Worm (Caenorhabditis elegans) whole organism, L4 larva: Measurements from ENCODE around the gene pap-1.

ENCODE experiments used
- D1046.2 ChIP-seq: fragments of 200-800 bp; sonication (Bioruptor generic); IDR thresholded peaks from 2 replicates; pipeline ENCODE4 v1.3.6; 2022; ENCODE audit warnings: missing genetic modification characterization, missing compliant biosample characterization
- F44E2.7 ChIP-seq: fragments of 200-800 bp; sonication (Bioruptor generic); IDR thresholded peaks from 2 replicates; pipeline ENCODE4 v2.1.2; 2022; ENCODE audit warnings: missing genetic modification characterization, missing compliant biosample characterization
- R02D3.7 ChIP-seq: fragments of 150-350 bp; sonication (generic microtip); optimal IDR thresholded peaks from 3 replicates; lab custom pipeline; 2014; ENCODE audit warnings: missing biosample characterization, missing genetic modification characterization
- Y105C5A.15 ChIP-seq: fragments of 200-800 bp; sonication (Bioruptor generic); IDR thresholded peaks from 2 replicates; pipeline ENCODE4 v1.3.6; 2022; ENCODE audit warnings: missing genetic modification characterization, missing compliant biosample characterization
- Y48G9A.11 ChIP-seq: fragments of 200-800 bp; sonication (Bioruptor generic); IDR thresholded peaks from 2 replicates; pipeline ENCODE4 v1.3.6; 2022; ENCODE audit warnings: missing genetic modification reagents, missing genetic modification characterization, missing compliant biosample characterization
- Y5F2A.4 ChIP-seq: fragments of 200-800 bp; sonication (Bioruptor generic); optimal IDR thresholded peaks from 2 replicates; lab custom pipeline; 2018; ENCODE audit warnings: mild to moderate bottlenecking, missing genetic modification characterization, missing compliant biosample characterization
- ZK546.5 ChIP-seq, 2 experiments: sonication (generic microtip); optimal IDR thresholded peaks; 2 replicates each; lab custom pipeline; 2017; ENCODE audit warnings: missing biosample characterization in 2 of 2, missing genetic modification characterization in 2 of 2
- aha-1 ChIP-seq: fragments of 150-350 bp; peaks from one replicate; lab custom pipeline; 2014; ENCODE audit warnings: missing biosample characterization, missing genetic modification characterization
- arid-1 ChIP-seq: fragments of 200-800 bp; sonication (Bioruptor generic); conservative IDR thresholded peaks from 2 replicates; pipeline ENCODE4 v1.3.6; 2022; ENCODE audit warnings: missing genetic modification reagents, missing genetic modification characterization, missing compliant biosample characterization
- ceh-20 ChIP-seq: fragments of 200-800 bp; sonication (Bioruptor generic); IDR thresholded peaks from 2 replicates; pipeline ENCODE4 v1.3.6; 2022; ENCODE audit warnings: missing genetic modification reagents, missing genetic modification characterization, missing compliant biosample characterization
- ceh-28 ChIP-seq: fragments of 150-350 bp; optimal IDR thresholded peaks from 2 replicates; lab custom pipeline; 2014; ENCODE audit warnings: missing biosample characterization, missing genetic modification reagents, missing genetic modification characterization
- ceh-32 ChIP-seq: sonication (generic microtip); optimal IDR thresholded peaks from 2 replicates; lab custom pipeline; 2016; ENCODE audit warnings: mild to moderate bottlenecking, missing genetic modification characterization, missing compliant biosample characterization; ENCODE audit not compliant: poor library complexity
- ceh-62 ChIP-seq: sonication (generic microtip); optimal IDR thresholded peaks from 2 replicates; lab custom pipeline; 2017; ENCODE audit warnings: missing biosample characterization, missing genetic modification characterization
- ceh-82 ChIP-seq: sonication (generic microtip); optimal IDR thresholded peaks from 2 replicates; lab custom pipeline; 2017; ENCODE audit warnings: missing biosample characterization, missing genetic modification characterization
- cey-2 ChIP-seq: sonication (generic microtip); optimal IDR thresholded peaks from 3 replicates; lab custom pipeline; 2017; ENCODE audit warnings: missing genetic modification characterization, mild to moderate bottlenecking, missing compliant biosample characterization, antibody characterized with exemption, borderline replicate concordance; ENCODE audit not compliant: insufficient read depth
- daf-12 ChIP-seq: fragments of 150-350 bp; optimal IDR thresholded peaks from 2 replicates; lab custom pipeline; 2014; ENCODE audit warnings: missing biosample characterization, missing genetic modification reagents, missing genetic modification characterization
- daf-16 ChIP-seq, 3 experiments: sonication (generic microtip); optimal IDR thresholded peaks; 2 replicates each; lab custom pipeline; 2016 to 2017; ENCODE audit warnings: missing genetic modification characterization in 3 of 3, missing genetic modification reagents in 3 of 3, mild to moderate bottlenecking in 2 of 3, missing compliant biosample characterization in 2 of 3, missing biosample characterization in 1 of 3, moderate library complexity in 1 of 3
- dmd-6 ChIP-seq: fragments of 200-800 bp; sonication (Bioruptor generic); IDR thresholded peaks from 2 replicates; pipeline ENCODE4 v1.3.6; 2022; ENCODE audit warnings: missing genetic modification reagents, missing genetic modification characterization, missing compliant biosample characterization
- dmd-9 ChIP-seq: fragments of 200-800 bp; sonication (Bioruptor generic); IDR thresholded peaks from 2 replicates; pipeline ENCODE4 v1.3.6; 2022; ENCODE audit warnings: missing genetic modification reagents, missing genetic modification characterization, missing compliant biosample characterization
- duxl-1 ChIP-seq: sonication (generic microtip); optimal IDR thresholded peaks from 2 replicates; lab custom pipeline; 2016; ENCODE audit warnings: mild to moderate bottlenecking, missing genetic modification characterization, moderate library complexity, missing compliant biosample characterization; ENCODE audit not compliant: poor library complexity
- dve-1 ChIP-seq: sonication (generic microtip); optimal IDR thresholded peaks from 2 replicates; lab custom pipeline; 2017; ENCODE audit warnings: antibody characterized with exemption, mild to moderate bottlenecking, missing genetic modification characterization, missing compliant biosample characterization; ENCODE audit not compliant: insufficient read depth
- egl-27 ChIP-seq: sonication (generic microtip); optimal IDR thresholded peaks from 3 replicates; lab custom pipeline; 2017; ENCODE audit warnings: missing biosample characterization, missing genetic modification reagents, missing genetic modification characterization
- fos-1 ChIP-seq: fragments of 150-350 bp; optimal IDR thresholded peaks from 2 replicates; lab custom pipeline; 2014; ENCODE audit warnings: missing biosample characterization, missing genetic modification characterization
- gei-8 ChIP-seq: fragments of 200-800 bp; sonication (Bioruptor generic); optimal IDR thresholded peaks from 2 replicates; lab custom pipeline; 2018; ENCODE audit warnings: mild to moderate bottlenecking, missing genetic modification characterization, missing compliant biosample characterization
- hmg-1.1 ChIP-seq: fragments of 200-800 bp; sonication (Bioruptor generic); IDR thresholded peaks from 2 replicates; pipeline ENCODE4 v1.3.6; 2022; ENCODE audit warnings: missing genetic modification reagents, missing genetic modification characterization, missing compliant biosample characterization
- lin-13 ChIP-seq: fragments of 150-350 bp; optimal IDR thresholded peaks from 2 replicates; lab custom pipeline; 2014; ENCODE audit warnings: missing biosample characterization, missing genetic modification reagents, missing genetic modification characterization
- lin-15B ChIP-seq: fragments of 150-350 bp; sonication (generic microtip); optimal IDR thresholded peaks from 3 replicates; lab custom pipeline; 2014; ENCODE audit warnings: missing biosample characterization, missing genetic modification characterization
- lin-29 ChIP-seq: fragments of 200-800 bp; sonication (Bioruptor generic); IDR thresholded peaks from 2 replicates; pipeline ENCODE4 v1.3.6; 2022; ENCODE audit warnings: missing genetic modification reagents, missing genetic modification characterization, missing compliant biosample characterization
- lin-38 ChIP-seq: fragments of 200-800 bp; sonication (Bioruptor generic); IDR thresholded peaks from 2 replicates; pipeline ENCODE4 v1.3.6; 2022; ENCODE audit warnings: missing genetic modification reagents, missing genetic modification characterization, missing compliant biosample characterization
- lin-39 ChIP-seq: fragments of 150-350 bp; optimal IDR thresholded peaks from 2 replicates; lab custom pipeline; 2014; ENCODE audit warnings: missing biosample characterization, missing genetic modification reagents, missing genetic modification characterization
- madf-9 ChIP-seq: fragments of 200-800 bp; sonication (Bioruptor generic); conservative IDR thresholded peaks from 2 replicates; pipeline ENCODE4 v1.3.6; 2022; ENCODE audit warnings: missing genetic modification reagents, missing genetic modification characterization, missing compliant biosample characterization
- mdt-29 ChIP-seq: fragments of 200-800 bp; sonication (Bioruptor generic); IDR thresholded peaks from 2 replicates; pipeline ENCODE4 v1.3.6; 2022; ENCODE audit warnings: missing genetic modification reagents, missing genetic modification characterization, missing compliant biosample characterization
- mep-1 ChIP-seq: fragments of 150-350 bp; sonication (generic microtip); optimal IDR thresholded peaks from 3 replicates; lab custom pipeline; 2014; ENCODE audit warnings: missing biosample characterization, missing genetic modification characterization
- mxl-2 ChIP-seq: fragments of 200-800 bp; sonication (Bioruptor generic); conservative IDR thresholded peaks from 2 replicates; pipeline ENCODE4 v1.3.6; 2022; ENCODE audit warnings: missing genetic modification reagents, missing genetic modification characterization, missing compliant biosample characterization
- mxl-3 ChIP-seq: fragments of 200-800 bp; sonication (Bioruptor generic); optimal IDR thresholded peaks from 2 replicates; lab custom pipeline; 2018; ENCODE audit warnings: mild to moderate bottlenecking, missing genetic modification characterization, missing compliant biosample characterization
- nhr-10 ChIP-seq: fragments of 150-350 bp; optimal IDR thresholded peaks from 2 replicates; lab custom pipeline; 2014; ENCODE audit warnings: missing biosample characterization, missing genetic modification characterization
- nhr-11 ChIP-seq: fragments of 150-350 bp; optimal IDR thresholded peaks from 2 replicates; lab custom pipeline; 2014; ENCODE audit warnings: missing biosample characterization, missing genetic modification characterization
- nhr-111 ChIP-seq: fragments of 200-800 bp; sonication (Bioruptor generic); optimal IDR thresholded peaks from 2 replicates; lab custom pipeline; 2018; ENCODE audit warnings: mild to moderate bottlenecking, missing genetic modification characterization, missing compliant biosample characterization
- nhr-25 ChIP-seq: sonication (generic microtip); optimal IDR thresholded peaks from 2 replicates; lab custom pipeline; 2017; ENCODE audit warnings: missing genetic modification characterization, mild to moderate bottlenecking, missing compliant biosample characterization, antibody characterized with exemption, moderate library complexity, borderline replicate concordance; ENCODE audit not compliant: insufficient read depth
- nhr-41 ChIP-seq: fragments of 200-800 bp; sonication (Bioruptor generic); IDR thresholded peaks from 2 replicates; pipeline ENCODE4 v1.3.6; 2022; ENCODE audit warnings: missing genetic modification reagents, missing genetic modification characterization, missing compliant biosample characterization
- nhr-6 ChIP-seq: fragments of 150-350 bp; optimal IDR thresholded peaks from 2 replicates; lab custom pipeline; 2014; ENCODE audit warnings: missing biosample characterization, missing genetic modification characterization
- nhr-77 ChIP-seq: fragments of 150-350 bp; optimal IDR thresholded peaks from 2 replicates; lab custom pipeline; 2014; ENCODE audit warnings: missing biosample characterization, missing genetic modification characterization
- rbr-2 ChIP-seq: sonication (generic microtip); optimal IDR thresholded peaks from 2 replicates; lab custom pipeline; 2016; ENCODE audit warnings: missing genotype, missing genetic modification characterization, missing compliant biosample characterization
- saeg-2 ChIP-seq: fragments of 200-800 bp; sonication (Bioruptor generic); IDR thresholded peaks from 2 replicates; pipeline ENCODE4 v1.3.6; 2022; ENCODE audit warnings: missing genetic modification reagents, missing genetic modification characterization, missing compliant biosample characterization
- skn-1 ChIP-seq: fragments of 150-350 bp; optimal IDR thresholded peaks from 2 replicates; lab custom pipeline; 2014; ENCODE audit warnings: missing biosample characterization, missing genetic modification characterization
- spr-1 ChIP-seq: sonication (generic microtip); optimal IDR thresholded peaks from 2 replicates; lab custom pipeline; 2016; ENCODE audit warnings: mild to moderate bottlenecking, missing genetic modification characterization, missing compliant biosample characterization
- tag-97 ChIP-seq: fragments of 200-800 bp; sonication (Bioruptor generic); IDR thresholded peaks from 2 replicates; pipeline ENCODE4 v1.3.6; 2022; ENCODE audit warnings: missing genetic modification characterization, missing compliant biosample characterization
- tra-1 ChIP-seq: fragments of 200-800 bp; sonication (Bioruptor generic); IDR thresholded peaks from 2 replicates; pipeline ENCODE4 v1.3.6; 2022; ENCODE audit warnings: missing genetic modification reagents, missing genetic modification characterization, missing compliant biosample characterization
- zfp-2 ChIP-seq: sonication (generic microtip); optimal IDR thresholded peaks from 2 replicates; lab custom pipeline; 2016; ENCODE audit warnings: mild to moderate bottlenecking, missing genetic modification characterization, missing compliant biosample characterization
- zfp-3 ChIP-seq: fragments of 200-800 bp; sonication (Bioruptor generic); conservative IDR thresholded peaks from 2 replicates; pipeline ENCODE4 v1.3.6; 2022; ENCODE audit warnings: missing genetic modification reagents, missing genetic modification characterization, missing compliant biosample characterization
- zip-2 ChIP-seq: fragments of 150-350 bp; optimal IDR thresholded peaks from 2 replicates; lab custom pipeline; 2014; ENCODE audit warnings: missing biosample characterization, missing genetic modification characterization

Gene pap-1

DNA sequence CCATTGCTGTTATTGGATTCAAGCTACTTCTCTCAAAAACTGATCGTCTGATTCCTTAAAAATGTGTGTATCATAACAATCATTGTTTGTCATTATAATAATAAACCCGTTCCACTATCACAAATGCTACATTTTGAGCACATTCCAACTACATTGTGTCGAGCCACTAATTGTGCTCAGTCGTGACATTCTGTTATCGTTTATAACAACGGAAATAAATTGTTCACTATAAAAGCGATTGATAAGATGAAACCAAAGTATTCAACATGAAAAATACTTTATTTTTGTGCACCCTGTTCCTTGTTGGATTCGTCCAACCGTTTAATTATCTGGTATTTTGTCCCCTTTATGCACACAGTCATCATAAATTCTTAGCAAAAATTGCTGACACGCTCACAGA is 51.4 kb downstream of the pap-1 start, which contains the start of gene ugt-33 (continued):
- TF ChIP-seq nhr-25 (tag; lab: Kevin White, UChicago) (no peak), duxl-1 (no peak), ceh-28 (no peak), lin-39 (no peak), Y48G9A.11 (GFP tag; lab: Robert Waterston, UW) (no peak), daf-12 (tag; lab: Kevin White, UChicago) (no peak), tra-1 (no peak), lin-29 (GFP tag; lab: Robert Waterston, UW) (no peak), zfp-3 (GFP tag; lab: Robert Waterston, UW) (no peak), egl-27 (tag; lab: Kevin White, UChicago) (no peak), mxl-3 (no peak), hmg-1.1 (GFP tag; lab: Robert Waterston, UW) (no peak), ceh-32 (tag; lab: Kevin White, UChicago) (no peak), lin-15B (tag; lab: Kevin White, UChicago) (no peak), ceh-62 (tag; lab: Kevin White, UChicago) (no peak), nhr-11 (no peak), dve-1 (tag; lab: Kevin White, UChicago) (peak; percentile 62), ceh-20 (GFP tag; lab: Robert Waterston, UW) (no peak), aha-1 (tag; lab: Kevin White, UChicago) (peak; percentile 81), mdt-29 (GFP tag; lab: Robert Waterston, UW) (no peak), lin-13 (no peak), arid-1 (GFP tag; lab: Robert Waterston, UW) (no peak), ZK546.5 (tag; optimal IDR thresholded peaks at IDR 0.05; lab: Kevin White, UChicago) (no peak), rbr-2 (no peak), madf-9 (GFP tag; lab: Robert Waterston, UW) (no peak), skn-1 (tag; lab: Kevin White, UChicago) (no peak), F44E2.7 (no peak), ceh-82 (tag; lab: Kevin White, UChicago) (no peak), mxl-2 (GFP tag; lab: Robert Waterston, UW) (no peak), dmd-6 (peak; percentile 37; the same call in 1 of the 2 replicates), D1046.2 (no peak), nhr-77 (peak; percentile 54), nhr-41 (GFP tag; lab: Robert Waterston, UW) (no peak), cey-2 (tag; lab: Kevin White, UChicago) (no peak), nhr-6 (tag; lab: Kevin White, UChicago) (no peak), fos-1 (tag; lab: Kevin White, UChicago) (no peak), mep-1 (tag; lab: Kevin White, UChicago) (no peak), tag-97 (GFP tag; lab: Robert Waterston, UW) (no peak), zip-2 (tag; lab: Kevin White, UChicago) (no peak), spr-1 (tag; lab: Kevin White, UChicago) (no peak), saeg-2 (GFP tag; lab: Robert Waterston, UW) (no peak), dmd-9 (GFP tag; lab: Robert Waterston, UW) (no peak), lin-38 (no peak), daf-16 (GFP tag; optimal IDR thresholded peaks at IDR 0.05; lab: Kevin White, UChicago) (no peak), daf-16 (tag; optimal IDR thresholded peaks at IDR 0.05; lab: Kevin White, UChicago) (peak; percentile 63), nhr-10 (tag; lab: Kevin White, UChicago) (no peak), R02D3.7 (no peak), zfp-2 (no peak), nhr-111 (GFP tag; lab: Kevin White, UChicago) (no peak), Y105C5A.15 (GFP tag; lab: Robert Waterston, UW) (no peak), gei-8 (no peak), Y5F2A.4 (no peak)
